Fruit fly (Drosophila melanogaster) whole organism, adult: ENCODE data around the gene Ptpmeg2.
A peak's percentile ranks its signal among the peaks of the same experiment; 100 is the strongest.

ENCODE experiments used
- CG12768 ChIP-seq: fragments of 200-800 bp; sonication (Bioruptor generic); optimal IDR thresholded peaks from 2 replicates; lab custom pipeline; 2017; ENCODE audit warnings: missing biosample characterization, missing genetic modification characterization, mild to moderate bottlenecking, moderate library complexity, missing genetic modification reagents
- CG14711 ChIP-seq: fragments of 200-800 bp; sonication (Bioruptor generic); optimal IDR thresholded peaks from 2 replicates; lab custom pipeline; 2018; ENCODE audit warnings: missing biosample characterization, mild to moderate bottlenecking, missing genetic modification characterization, moderate library complexity
- CG5204 ChIP-seq: fragments of 200-800 bp; sonication (Bioruptor generic); optimal IDR thresholded peaks from 2 replicates; lab custom pipeline; 2016; ENCODE audit warnings: missing biosample characterization, missing genetic modification characterization
- CG7045 ChIP-seq: fragments of 200-800 bp; sonication (Bioruptor generic); optimal IDR thresholded peaks from 2 replicates; lab custom pipeline; 2017; ENCODE audit warnings: missing biosample characterization, mild to moderate bottlenecking, missing genetic modification characterization
- CG7101 ChIP-seq: fragments of 200-800 bp; sonication (Bioruptor generic); optimal IDR thresholded peaks from 2 replicates; lab custom pipeline; 2018; ENCODE audit warnings: missing biosample characterization, mild to moderate bottlenecking, missing genetic modification characterization, moderate library complexity
- Hr96 ChIP-seq: fragments of 200-800 bp; sonication (Bioruptor generic); optimal IDR thresholded peaks from 2 replicates; lab custom pipeline; 2016; ENCODE audit warnings: missing biosample characterization, missing genetic modification characterization
- Mnt ChIP-seq: fragments of 200-800 bp; sonication (Bioruptor generic); optimal IDR thresholded peaks from 2 replicates; lab custom pipeline; 2016; ENCODE audit warnings: missing biosample characterization, mild to moderate bottlenecking, missing genetic modification characterization
- cnc ChIP-seq, 2 experiments: fragments of >200 bp; optimal IDR thresholded peaks; 2 replicates each; lab custom pipeline; 2017
- kay ChIP-seq: fragments of 200-800 bp; sonication (Bioruptor generic); peaks from one replicate; lab custom pipeline; 2016; ENCODE audit warnings: missing biosample characterization, missing genetic modification characterization, borderline replicate concordance
- ovo ChIP-seq: fragments of 200-800 bp; sonication (Bioruptor generic); optimal IDR thresholded peaks from 2 replicates; lab custom pipeline; 2016; ENCODE audit warnings: missing biosample characterization, missing genetic modification characterization
- pad ChIP-seq: fragments of 200-800 bp; sonication (Bioruptor generic); optimal IDR thresholded peaks from 3 replicates; lab custom pipeline; 2017; ENCODE audit warnings: missing biosample characterization, missing genetic modification characterization, mild to moderate bottlenecking, moderate library complexity, missing genetic modification reagents
- tj ChIP-seq: fragments of 200-800 bp; sonication (Bioruptor generic); optimal IDR thresholded peaks from 3 replicates; lab custom pipeline; 2017; ENCODE audit warnings: missing biosample characterization, mild to moderate bottlenecking, missing genetic modification characterization, moderate library complexity

dm6 chrX:9578014-9578413, 80.9 kb downstream of the Ptpmeg2 start:
- no peak for TF ChIP-seq CG14711 (tag; lab: Kevin White, UChicago)
- TF ChIP-seq CG12768 (GFP tag; lab: Kevin White, UChicago), result no peak
- TF ChIP-seq kay (GFP tag; lab: Kevin White, UChicago), result no peak
- TF ChIP-seq pad (GFP tag; lab: Kevin White, UChicago), result no peak
- peak; percentile 40 for TF ChIP-seq CG7101
- no peak for TF ChIP-seq ovo (GFP tag; lab: Kevin White, UChicago)
- TF ChIP-seq CG7045, result no peak
- TF ChIP-seq cnc (optimal IDR thresholded peaks at IDR 0.05; lab: Kevin White, UChicago), result no peak
- TF ChIP-seq Mnt (GFP tag; lab: Kevin White, UChicago), result peak; percentile 49
- TF ChIP-seq tj (GFP tag; lab: Kevin White, UChicago), result peak; percentile 98
- TF ChIP-seq CG5204, result no peak
- TF ChIP-seq Hr96 (GFP tag; lab: Kevin White, UChicago), result no peak
